Fruit fly (Drosophila melanogaster): ENCODE results near the gene Msh6.

- TF ChIP-seq CG8478 (optimal IDR thresholded peaks at IDR 0.05) = no peak
- no peak for TF ChIP-seq CTCF (optimal IDR thresholded peaks at IDR 0.05)
Measured at dm6 chr3L:15121272-15121671, 37.1 kb downstream of the Msh6 start, which contains the start of gene CG32847.

All from S2 (cell line).